Worm (Caenorhabditis elegans): Measurements from ENCODE around the gene C54E10.3.
A peak's percentile ranks its signal among the peaks of the same experiment; 100 is the strongest.

C54E10.3 gene

DNA sequence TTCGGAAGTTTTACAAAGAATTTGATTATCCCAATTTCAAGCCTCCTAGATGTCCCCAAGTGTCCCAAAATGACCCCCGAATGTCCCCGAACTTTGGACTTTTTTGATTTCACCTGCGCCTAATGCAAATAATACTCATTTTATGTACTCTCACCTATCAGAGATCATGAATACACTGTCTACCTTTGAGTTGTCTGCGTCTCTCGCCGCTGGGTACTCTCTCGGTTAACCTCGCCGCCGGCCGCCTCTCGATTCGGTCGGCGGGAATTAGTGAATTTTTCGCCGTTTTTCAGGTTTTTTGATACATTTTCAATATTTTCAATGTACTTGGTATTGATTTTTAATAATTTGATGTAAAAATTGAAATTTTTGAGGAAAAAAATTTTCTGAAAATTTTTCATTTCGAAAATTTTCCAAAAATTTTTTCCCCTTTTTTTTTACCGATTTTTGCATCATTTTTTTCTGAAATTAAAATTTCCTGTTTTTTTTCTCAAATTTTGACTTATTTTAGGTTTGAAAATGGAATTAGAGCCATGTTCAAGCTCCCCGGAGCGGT lies 28.1 kb downstream of the C54E10.3 start, which contains the start of gene nhr-65 (continued):
- peak; percentile 74 for TF ChIP-seq blmp-1 (tag; optimal IDR thresholded peaks at IDR 0.05)
- TF ChIP-seq mef-2 (tag; optimal IDR thresholded peaks at IDR 0.05) = no peak
- TF ChIP-seq irx-1 (tag; optimal IDR thresholded peaks at IDR 0.05) = no peak
- peak; percentile 29 for TF ChIP-seq mep-1 (tag; optimal IDR thresholded peaks at IDR 0.05)
- TF ChIP-seq elt-2 (tag; optimal IDR thresholded peaks at IDR 0.05) = peak; percentile 19
- no peak for TF ChIP-seq unc-130 (tag; optimal IDR thresholded peaks at IDR 0.05)

- no peak for TF ChIP-seq efl-1 (optimal IDR thresholded peaks at IDR 0.05)
- peak in 1 of 2 experiments; percentile 63 for TF ChIP-seq efl-1 (GFP tag; optimal IDR thresholded peaks at IDR 0.05 in 1 of 2)
- TF ChIP-seq fkh-10 (GFP tag; optimal IDR thresholded peaks at IDR 0.05) = no peak
Measured at ce11 chrV:18842468-18842867, 31.7 kb downstream of the C54E10.3 start.

DNA sequence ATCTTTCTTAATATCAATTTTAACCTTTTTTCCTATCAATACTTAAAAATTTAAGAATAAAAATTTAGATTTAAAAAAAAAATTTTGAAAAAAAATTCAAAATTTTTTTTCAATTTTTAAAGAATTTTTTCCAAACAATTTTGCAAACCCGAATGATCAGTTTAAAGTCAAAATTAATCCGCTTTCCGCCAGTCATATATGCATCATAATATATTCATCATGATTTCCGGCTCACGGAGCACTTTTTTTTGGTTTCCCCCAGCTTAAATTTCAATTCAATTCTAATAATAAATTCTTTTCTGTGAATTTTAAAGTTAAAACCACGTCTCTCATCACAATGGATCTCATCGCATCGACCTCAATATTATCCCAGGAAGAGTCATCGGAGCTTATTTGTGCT lies 35.7 kb downstream of the C54E10.3 start, which contains the start of gene nhr-230:
Gene nhr-230, plus strand, starts transcription at position 301 of the 400 bp plus-strand sequence.
- TF ChIP-seq dsc-1 (tag; optimal IDR thresholded peaks at IDR 0.05) (peak; percentile 4), fkh-8 (tag; optimal IDR thresholded peaks at IDR 0.05) (peak; percentile 1), egl-27 (tag; optimal IDR thresholded peaks at IDR 0.05) (no peak)

ce11 chrV:18848578-18848977 lies 37.8 kb downstream of the C54E10.3 start:
- no peak for TF ChIP-seq nhr-20 (tag; optimal IDR thresholded peaks at IDR 0.05)
- TF ChIP-seq efl-1 (optimal IDR thresholded peaks at IDR 0.05) = no peak
- peak in 1 of 2 experiments; percentile 42 for TF ChIP-seq efl-1 (GFP tag; optimal IDR thresholded peaks at IDR 0.05 in 1 of 2)

DNA sequence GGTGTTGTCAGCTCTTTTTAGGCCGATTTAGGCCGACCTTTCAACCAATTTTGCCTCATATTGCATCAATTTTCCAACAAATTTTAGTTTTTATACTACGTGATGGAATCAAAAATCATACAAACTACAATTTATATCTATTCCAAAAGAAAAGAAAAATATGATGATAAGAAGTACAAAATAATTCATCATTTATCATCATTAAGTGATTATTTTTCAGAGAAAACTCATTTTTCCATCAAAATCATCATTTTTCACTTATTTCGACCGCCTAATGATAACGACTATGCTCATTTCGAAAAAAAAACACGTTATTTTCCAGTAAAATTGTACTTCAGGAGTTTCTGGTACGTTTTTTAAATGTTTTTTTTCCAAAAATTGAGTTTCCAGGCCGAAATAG lies 44.0 kb downstream of the C54E10.3 start:
- TF ChIP-seq efl-1 (optimal IDR thresholded peaks at IDR 0.05) = no peak
- TF ChIP-seq efl-1 (GFP tag; optimal IDR thresholded peaks at IDR 0.05 in 1 of 2) = peak in 1 of 2 experiments; percentile 29
- no peak for TF ChIP-seq nhr-19 (GFP tag; conservative IDR thresholded peaks at IDR 0.05)

ce11 chrV:18859121-18859520 lies 48.3 kb downstream of the C54E10.3 start, which contains the start of gene wars-1:
Gene wars-1, minus strand, starts transcription at chrV:18859221.
- TF ChIP-seq nhr-90 (tag; optimal IDR thresholded peaks at IDR 0.05; ENCODE audit: poor library complexity) (no peak), lin-39 (tag; optimal IDR thresholded peaks at IDR 0.05) (no peak), fkh-4 (tag; optimal IDR thresholded peaks at IDR 0.05; ENCODE audit: borderline replicate concordance) (no peak), fkh-8 (tag; optimal IDR thresholded peaks at IDR 0.05) (no peak), sup-37 (GFP tag; optimal IDR thresholded peaks at IDR 0.05) (no peak), mef-2 (tag; optimal IDR thresholded peaks at IDR 0.05) (no peak), ets-5 (GFP tag; IDR thresholded peaks at IDR 0.05) (no peak), blmp-1 (tag; optimal IDR thresholded peaks at IDR 0.05) (no peak), egl-27 (tag; optimal IDR thresholded peaks at IDR 0.05) (no peak)
